Worm (Caenorhabditis elegans) whole organism, early embryonic: ENCODE results near the gene str-25.

ENCODE experiments used
- B0310.2 ChIP-seq: sonication (generic microtip); optimal IDR thresholded peaks from 2 replicates; lab custom pipeline; 2016; ENCODE audit warnings: mild to moderate bottlenecking, missing genetic modification characterization, missing compliant biosample characterization
- F13C5.2 ChIP-seq: sonication (generic microtip); optimal IDR thresholded peaks from 2 replicates; lab custom pipeline; 2017; ENCODE audit warnings: mild to moderate bottlenecking, missing genetic modification characterization, inconsistent platforms, missing compliant biosample characterization
- ama-1 ChIP-seq: fragments of 150-350 bp; optimal IDR thresholded peaks from 2 replicates; lab custom pipeline; 2014
- ceh-13 ChIP-seq: fragments of 200-800 bp; sonication (Bioruptor generic); optimal IDR thresholded peaks from 2 replicates; lab custom pipeline; 2018; ENCODE audit warnings: mild to moderate bottlenecking, missing genetic modification characterization, missing compliant biosample characterization
- ceh-36 ChIP-seq: sonication (generic microtip); optimal IDR thresholded peaks from 2 replicates; lab custom pipeline; 2016; ENCODE audit warnings: missing genetic modification characterization, inconsistent platforms, missing compliant biosample characterization
- ets-7 ChIP-seq: sonication (generic microtip); optimal IDR thresholded peaks from 2 replicates; lab custom pipeline; 2016; ENCODE audit warnings: missing genotype, missing genetic modification characterization, missing compliant biosample characterization
- flt-1 ChIP-seq: fragments of 200-800 bp; sonication (Bioruptor generic); IDR thresholded peaks from 2 replicates; pipeline ENCODE4 v1.3.6; 2022; ENCODE audit warnings: missing genetic modification characterization, missing compliant biosample characterization
- hmg-4 ChIP-seq: fragments of 200-800 bp; sonication (Bioruptor generic); optimal IDR thresholded peaks from 2 replicates; lab custom pipeline; 2018; ENCODE audit warnings: mild to moderate bottlenecking, missing genetic modification characterization, missing compliant biosample characterization
- hnd-1 ChIP-seq: sonication (generic microtip); optimal IDR thresholded peaks from 2 replicates; lab custom pipeline; 2016; ENCODE audit warnings: missing genetic modification characterization, missing compliant biosample characterization
- scrt-1 ChIP-seq: fragments of 200-800 bp; sonication (Bioruptor generic); IDR thresholded peaks from 2 replicates; pipeline ENCODE4 v1.3.6; 2022; ENCODE audit warnings: missing genetic modification characterization, missing compliant biosample characterization
- sea-1 ChIP-seq: fragments of 200-800 bp; sonication (Bioruptor generic); conservative IDR thresholded peaks from 2 replicates; pipeline ENCODE4 v1.3.6; 2022; ENCODE audit warnings: missing genetic modification characterization, missing compliant biosample characterization
- tbx-11 ChIP-seq: fragments of 200-800 bp; sonication (Bioruptor generic); IDR thresholded peaks from 2 replicates; pipeline ENCODE4 v1.3.6; 2022; ENCODE audit warnings: missing genetic modification characterization, missing compliant biosample characterization
- tbx-37 ChIP-seq: fragments of 200-800 bp; sonication (Bioruptor generic); conservative IDR thresholded peaks from 2 replicates; pipeline ENCODE4 v1.3.6; 2022; ENCODE audit warnings: missing genetic modification reagents, missing genetic modification characterization, missing compliant biosample characterization
- tra-4 ChIP-seq: sonication (generic microtip); optimal IDR thresholded peaks from 2 replicates; lab custom pipeline; 2017; ENCODE audit warnings: missing genetic modification characterization, missing compliant biosample characterization

ce11 chrV:16159594-16159993, 44.1 kb downstream of the str-25 start, which contains the start of gene F10A3.17:
- no peak for TF ChIP-seq ama-1
- TF ChIP-seq tbx-11 (GFP tag; lab: Robert Waterston, UW) = no peak
- TF ChIP-seq F13C5.2 (tag; lab: Kevin White, UChicago) = no peak
- no peak for TF ChIP-seq tra-4 (tag; lab: Kevin White, UChicago)
- TF ChIP-seq hmg-4 = no peak
- no peak for TF ChIP-seq flt-1
- TF ChIP-seq ceh-36 (tag; lab: Kevin White, UChicago) = no peak
- no peak for TF ChIP-seq tbx-37
- no peak for TF ChIP-seq ets-7 (tag; lab: Kevin White, UChicago)
- no peak for TF ChIP-seq hnd-1 (tag; lab: Kevin White, UChicago)
- no peak for TF ChIP-seq B0310.2 (tag; lab: Kevin White, UChicago)
- TF ChIP-seq ceh-13 (GFP tag; lab: Kevin White, UChicago) = no peak
- no peak for TF ChIP-seq sea-1
- no peak for TF ChIP-seq scrt-1 (GFP tag; lab: Robert Waterston, UW)
